Worm (Caenorhabditis elegans) whole organism, L1 larva: ENCODE results near the gene arl-3.

Experiments used
- C16A3.4 ChIP-seq: fragments of 150-350 bp; optimal IDR thresholded peaks from 2 replicates; lab custom pipeline; 2014; ENCODE audit warnings: missing biosample characterization, missing genetic modification characterization
- C34B4.2 ChIP-seq: sonication (generic microtip); optimal IDR thresholded peaks from 2 replicates; lab custom pipeline; 2017; ENCODE audit warnings: mild to moderate bottlenecking, missing genetic modification characterization, missing compliant biosample characterization
- F16B12.6 ChIP-seq: fragments of 150-350 bp; optimal IDR thresholded peaks from 2 replicates; lab custom pipeline; 2014; ENCODE audit warnings: missing biosample characterization, missing genetic modification characterization
- Y116A8C.19 ChIP-seq: sonication (generic microtip); optimal IDR thresholded peaks from 2 replicates; lab custom pipeline; 2016; ENCODE audit warnings: missing compliant biosample characterization, missing genetic modification characterization, borderline replicate concordance
- aha-1 ChIP-seq: fragments of 150-350 bp; optimal IDR thresholded peaks from 2 replicates; lab custom pipeline; 2014; ENCODE audit warnings: missing biosample characterization, missing genetic modification characterization
- ama-1 ChIP-seq: fragments of 150-350 bp; optimal IDR thresholded peaks from 2 replicates; lab custom pipeline; 2014
- blmp-1 ChIP-seq: fragments of 150-350 bp; optimal IDR thresholded peaks from 2 replicates; lab custom pipeline; 2014; ENCODE audit warnings: missing biosample characterization, missing genetic modification characterization
- dpl-1 ChIP-seq, 3 experiments: fragments of 150-350 bp in 2 of 3; sonication (generic microtip) in 1 of 3; optimal IDR thresholded peaks; 2 replicates each; lab custom pipeline; 2014 to 2017; ENCODE audit warnings: missing biosample characterization in 3 of 3, missing genetic modification characterization in 3 of 3, missing genetic modification reagents in 3 of 3
- dsc-1 ChIP-seq: sonication (generic microtip); optimal IDR thresholded peaks from 2 replicates; lab custom pipeline; 2016; ENCODE audit warnings: mild to moderate bottlenecking, missing genetic modification characterization, missing compliant biosample characterization
- efl-1 ChIP-seq, 4 experiments: fragments of 150-350 bp; optimal IDR thresholded peaks in 3 of 4; peaks in 1 of 4; 1 replicate in 1 of 4; 2 replicates in 3 of 4; lab custom pipeline; 2014; ENCODE audit warnings: missing biosample characterization in 2 of 4, missing genetic modification characterization in 2 of 4, missing genetic modification reagents in 2 of 4
- egl-13 ChIP-seq: sonication (generic microtip); optimal IDR thresholded peaks from 2 replicates; lab custom pipeline; 2016; ENCODE audit warnings: missing genotype, missing genetic modification reagents, missing genetic modification characterization, missing compliant biosample characterization
- fkh-10 ChIP-seq: sonication (generic microtip); optimal IDR thresholded peaks from 2 replicates; lab custom pipeline; 2017; ENCODE audit warnings: missing biosample characterization, missing genetic modification reagents, missing genetic modification characterization
- fos-1 ChIP-seq: fragments of 150-350 bp; optimal IDR thresholded peaks from 2 replicates; lab custom pipeline; 2014; ENCODE audit warnings: missing biosample characterization, missing genetic modification characterization
- hlh-4 ChIP-seq: sonication (generic microtip); optimal IDR thresholded peaks from 2 replicates; lab custom pipeline; 2016; ENCODE audit warnings: mild to moderate bottlenecking, missing genetic modification characterization, missing compliant biosample characterization
- irx-1 ChIP-seq: sonication (generic microtip); optimal IDR thresholded peaks from 2 replicates; lab custom pipeline; 2016; ENCODE audit warnings: missing genetic modification characterization, missing compliant biosample characterization
- isw-1 ChIP-seq: fragments of 200-800 bp; sonication (Bioruptor generic); IDR thresholded peaks from 2 replicates; pipeline ENCODE4 v1.3.6; 2022; ENCODE audit warnings: missing genetic modification characterization, missing compliant biosample characterization
- lin-14 ChIP-seq: fragments of 200-800 bp; sonication (Bioruptor generic); optimal IDR thresholded peaks from 2 replicates; lab custom pipeline; 2018; ENCODE audit warnings: mild to moderate bottlenecking, missing genetic modification characterization, moderate library complexity, missing compliant biosample characterization
- lin-15B ChIP-seq: fragments of 150-350 bp; sonication (generic microtip); optimal IDR thresholded peaks from 3 replicates; lab custom pipeline; 2014; ENCODE audit warnings: missing biosample characterization, missing genetic modification characterization
- lin-35 ChIP-seq, 2 experiments: fragments of 150-350 bp; optimal IDR thresholded peaks; 2 replicates each; lab custom pipeline; 2014; ENCODE audit warnings: missing biosample characterization in 2 of 2, missing genetic modification characterization in 2 of 2, missing genetic modification reagents in 2 of 2
- lir-3 ChIP-seq: sonication (generic microtip); optimal IDR thresholded peaks from 2 replicates; lab custom pipeline; 2016; ENCODE audit warnings: mild to moderate bottlenecking, missing genetic modification characterization, moderate library complexity, missing compliant biosample characterization; ENCODE audit not compliant: poor library complexity
- lsy-2 ChIP-seq, 2 experiments: fragments of 150-350 bp; optimal IDR thresholded peaks; 2 replicates each; lab custom pipeline; 2014; ENCODE audit warnings: missing biosample characterization in 2 of 2, missing genetic modification characterization in 2 of 2
- mab-9 ChIP-seq: fragments of 200-800 bp; sonication (Bioruptor generic); IDR thresholded peaks from 2 replicates; pipeline ENCODE4 v1.3.6; 2022; ENCODE audit warnings: missing genetic modification reagents, missing genetic modification characterization, missing compliant biosample characterization
- nhr-19 ChIP-seq: fragments of 200-800 bp; sonication (Bioruptor generic); conservative IDR thresholded peaks from 2 replicates; pipeline ENCODE4 v1.3.6; 2022; ENCODE audit warnings: missing genetic modification characterization, missing compliant biosample characterization
- nhr-20 ChIP-seq: sonication (generic microtip); optimal IDR thresholded peaks from 2 replicates; lab custom pipeline; 2016; ENCODE audit warnings: mild to moderate bottlenecking, missing genetic modification characterization, missing compliant biosample characterization
- nhr-47 ChIP-seq: sonication (generic microtip); optimal IDR thresholded peaks from 2 replicates; lab custom pipeline; 2016; ENCODE audit warnings: mild to moderate bottlenecking, missing genetic modification characterization, moderate library complexity, missing compliant biosample characterization
- nhr-71 ChIP-seq: sonication (generic microtip); optimal IDR thresholded peaks from 2 replicates; lab custom pipeline; 2016; ENCODE audit warnings: mild to moderate bottlenecking, missing genetic modification characterization, moderate library complexity, missing compliant biosample characterization
- nhr-76 ChIP-seq: sonication (generic microtip); optimal IDR thresholded peaks from 2 replicates; lab custom pipeline; 2017; ENCODE audit warnings: missing biosample characterization, missing genetic modification characterization
- nhr-85 ChIP-seq: sonication (generic microtip); peaks from one replicate; lab custom pipeline; 2016; ENCODE audit warnings: missing genetic modification characterization, inconsistent platforms, missing compliant biosample characterization
- nhr-90 ChIP-seq: sonication (generic microtip); optimal IDR thresholded peaks from 2 replicates; lab custom pipeline; 2016; ENCODE audit warnings: mild to moderate bottlenecking, missing genetic modification characterization, missing compliant biosample characterization; ENCODE audit not compliant: poor library complexity
- rnt-1 ChIP-seq: sonication (generic microtip); optimal IDR thresholded peaks from 2 replicates; lab custom pipeline; 2016; ENCODE audit warnings: mild to moderate bottlenecking, missing genetic modification characterization, moderate library complexity, missing compliant biosample characterization
- skn-1 ChIP-seq: fragments of 150-350 bp; optimal IDR thresholded peaks from 2 replicates; lab custom pipeline; 2014; ENCODE audit warnings: missing biosample characterization, missing genetic modification characterization
- snpc-4 ChIP-seq: fragments of 150-350 bp; optimal IDR thresholded peaks from 2 replicates; lab custom pipeline; 2014; ENCODE audit warnings: missing biosample characterization, missing genetic modification characterization
- snu-23 ChIP-seq: sonication (generic microtip); optimal IDR thresholded peaks from 2 replicates; lab custom pipeline; 2016; ENCODE audit warnings: missing genetic modification characterization, missing compliant biosample characterization
- sptf-1 ChIP-seq: fragments of 150-350 bp; optimal IDR thresholded peaks from 2 replicates; lab custom pipeline; 2014; ENCODE audit warnings: missing biosample characterization, missing genetic modification characterization
- swsn-7 ChIP-seq: sonication (generic microtip); optimal IDR thresholded peaks from 2 replicates; lab custom pipeline; 2016; ENCODE audit warnings: missing genetic modification characterization, missing compliant biosample characterization
- tbx-2 ChIP-seq: sonication (generic microtip); optimal IDR thresholded peaks from 2 replicates; lab custom pipeline; 2016; ENCODE audit warnings: missing genetic modification characterization, missing compliant biosample characterization
- unc-86 ChIP-seq: sonication (generic microtip); optimal IDR thresholded peaks from 2 replicates; lab custom pipeline; 2016; ENCODE audit warnings: missing genetic modification characterization, missing compliant biosample characterization
- vab-15 ChIP-seq: sonication (generic microtip); optimal IDR thresholded peaks from 2 replicates; lab custom pipeline; 2017; ENCODE audit warnings: missing genotype, mild to moderate bottlenecking, missing genetic modification characterization, missing compliant biosample characterization
- xbp-1 ChIP-seq: sonication (generic microtip); optimal IDR thresholded peaks from 2 replicates; lab custom pipeline; 2016; ENCODE audit warnings: missing genetic modification characterization, missing compliant biosample characterization
- zip-4 ChIP-seq: fragments of 200-800 bp; sonication (Bioruptor generic); optimal IDR thresholded peaks from 2 replicates; lab custom pipeline; 2018; ENCODE audit warnings: mild to moderate bottlenecking, missing genetic modification characterization, moderate library complexity, missing compliant biosample characterization
- ztf-11 ChIP-seq, 2 experiments: sonication (generic microtip); optimal IDR thresholded peaks; 2 replicates each; lab custom pipeline; 2016 to 2017; ENCODE audit warnings: missing genetic modification characterization in 2 of 2, missing biosample characterization in 1 of 2, missing compliant biosample characterization in 1 of 2

The arl-3 gene

DNA sequence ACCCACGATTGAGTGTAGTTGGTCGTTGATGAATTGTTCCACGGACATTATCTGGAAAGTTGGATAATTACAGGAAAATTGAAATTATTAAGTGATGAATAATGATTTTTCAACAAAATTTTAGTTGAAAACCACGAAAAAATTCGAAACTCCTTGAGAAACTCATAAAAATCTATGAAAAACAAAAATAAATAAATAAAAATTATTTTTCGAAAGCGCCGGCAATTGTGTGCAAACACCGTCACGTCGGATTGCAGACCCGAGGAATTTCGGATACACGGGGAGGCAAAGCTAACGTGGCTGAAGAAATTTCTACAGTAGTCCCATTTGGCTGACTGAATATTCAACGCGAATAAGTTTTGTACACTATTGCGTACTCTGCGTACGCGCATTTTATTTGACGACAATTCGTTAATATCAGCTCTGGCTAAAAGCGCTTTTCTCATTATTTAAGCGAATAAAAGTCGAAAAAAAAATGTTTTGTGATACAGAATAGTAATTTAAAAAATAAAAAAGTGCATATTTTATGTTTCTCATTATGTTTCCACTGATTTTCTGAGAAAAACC, 44.6 kb upstream of the arl-3 start, which contains the start of gene mog-4 (continued):
- peak; percentile 93 for TF ChIP-seq F16B12.6 (tag; lab: Kevin White, UChicago)
- TF ChIP-seq irx-1, result peak; percentile 95
- peak; percentile 100 for TF ChIP-seq nhr-19 (GFP tag; lab: Robert Waterston, UW)
- TF ChIP-seq C16A3.4 (tag; lab: Kevin White, UChicago), result peak; percentile 82
- peak; percentile 100 for TF ChIP-seq mab-9 (GFP tag; lab: Robert Waterston, UW)
- peak; percentile 96 for TF ChIP-seq xbp-1 (tag; lab: Kevin White, UChicago)
- peak; percentile 67 for TF ChIP-seq hlh-4
- TF ChIP-seq aha-1 (tag; lab: Kevin White, UChicago), result peak; percentile 6
- peak; percentile 59 for TF ChIP-seq Y116A8C.19 (tag; lab: Kevin White, UChicago)
- peak; percentile 98 for TF ChIP-seq nhr-90 (tag; lab: Kevin White, UChicago)
- peak; percentile 98 for TF ChIP-seq dsc-1 (tag; lab: Kevin White, UChicago)
- peak; percentile 100 for TF ChIP-seq isw-1 (GFP tag; lab: Robert Waterston, UW)
- peak; percentile 73 for TF ChIP-seq lin-15B (tag; lab: Kevin White, UChicago)
- TF ChIP-seq blmp-1 (tag; lab: Kevin White, UChicago), result peak; percentile 49
- TF ChIP-seq lin-35 (GFP tag; optimal IDR thresholded peaks at IDR 0.05; lab: Kevin White, UChicago), result peak; percentile 69 to 86
- TF ChIP-seq nhr-20, result peak; percentile 97
- TF ChIP-seq vab-15, result peak; percentile 91
- peak; percentile 77 for TF ChIP-seq snpc-4 (tag; lab: Kevin White, UChicago)
- peak; percentile 98 for TF ChIP-seq lsy-2 (tag; optimal IDR thresholded peaks at IDR 0.05; lab: Kevin White, UChicago)
- TF ChIP-seq, all 84 proteins: peak for 67; not testable (repeated sequence) for 17

DNA sequence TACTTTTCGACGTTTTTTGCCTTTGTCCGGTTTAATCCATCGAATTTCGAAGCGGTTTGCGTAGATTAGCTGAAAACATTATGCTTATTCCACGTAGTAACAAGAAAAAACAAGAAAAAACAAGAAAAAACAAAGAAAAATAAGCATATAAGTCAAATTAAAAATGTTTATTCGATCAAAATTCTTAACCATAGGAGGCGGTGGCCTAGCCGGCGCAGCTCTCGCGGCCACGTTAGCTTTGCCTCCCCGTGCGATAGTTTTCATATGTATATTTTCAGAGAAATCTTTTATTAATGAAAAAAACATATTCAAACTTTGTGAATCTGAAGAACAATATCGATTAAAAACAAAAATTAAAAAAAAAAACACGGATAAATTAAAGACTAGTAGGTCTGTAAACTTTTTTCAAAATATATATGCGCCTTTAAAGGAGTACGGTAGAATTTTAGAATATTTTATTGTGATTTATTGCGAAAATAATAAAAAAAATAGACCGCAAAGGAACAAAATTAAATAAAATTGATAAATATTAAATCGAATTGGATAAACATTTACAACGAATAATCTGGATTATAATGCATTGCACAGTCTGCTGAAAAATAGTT, 42.4 kb upstream of the arl-3 start:
- TF ChIP-seq ztf-11 (tag; optimal IDR thresholded peaks at IDR 0.05; lab: Kevin White, UChicago), result peak in 1 of 2 experiments; percentile 14
- TF ChIP-seq lin-14 (GFP tag; lab: Kevin White, UChicago), result peak; percentile 21
- peak; percentile 44 for TF ChIP-seq nhr-85 (tag; lab: Kevin White, UChicago)
- TF ChIP-seq isw-1 (GFP tag; lab: Robert Waterston, UW), result peak; percentile 21; the same call in 1 of the 2 replicates
- TF ChIP-seq lin-35 (GFP tag; optimal IDR thresholded peaks at IDR 0.05; lab: Kevin White, UChicago), result peak in 1 of 2 experiments; percentile 31
- peak in 1 of 3 experiments; percentile 38 for TF ChIP-seq dpl-1 (GFP tag; optimal IDR thresholded peaks at IDR 0.05; lab: Kevin White, UChicago)
- TF ChIP-seq snu-23 (GFP tag; lab: Kevin White, UChicago), result peak; percentile 8
- peak; percentile 78 to 95 for TF ChIP-seq lsy-2 (tag; optimal IDR thresholded peaks at IDR 0.05; lab: Kevin White, UChicago)
- peak; percentile 47 for TF ChIP-seq lir-3
- TF ChIP-seq C16A3.4 (tag; lab: Kevin White, UChicago), result peak; percentile 6
- TF ChIP-seq efl-1 (optimal IDR thresholded peaks at IDR 0.05; lab: Kevin White, UChicago), result peak; percentile 31 to 45
- peak in 1 of 2 experiments; percentile 91 for TF ChIP-seq efl-1 (GFP tag; optimal IDR thresholded peaks at IDR 0.05 in 1 of 2; lab: Kevin White, UChicago)
- TF ChIP-seq nhr-90 (tag; lab: Kevin White, UChicago), result peak; percentile 6
- TF ChIP-seq F16B12.6 (tag; lab: Kevin White, UChicago), result peak; percentile 57
- TF ChIP-seq nhr-47 (tag; lab: Kevin White, UChicago), result peak; percentile 34
- peak; percentile 26 for TF ChIP-seq rnt-1 (tag; lab: Kevin White, UChicago)
- TF ChIP-seq nhr-71 (tag; lab: Kevin White, UChicago), result peak; percentile 43
- TF ChIP-seq, all 84 proteins: peak for 16; not testable (repeated sequence) for 68

DNA sequence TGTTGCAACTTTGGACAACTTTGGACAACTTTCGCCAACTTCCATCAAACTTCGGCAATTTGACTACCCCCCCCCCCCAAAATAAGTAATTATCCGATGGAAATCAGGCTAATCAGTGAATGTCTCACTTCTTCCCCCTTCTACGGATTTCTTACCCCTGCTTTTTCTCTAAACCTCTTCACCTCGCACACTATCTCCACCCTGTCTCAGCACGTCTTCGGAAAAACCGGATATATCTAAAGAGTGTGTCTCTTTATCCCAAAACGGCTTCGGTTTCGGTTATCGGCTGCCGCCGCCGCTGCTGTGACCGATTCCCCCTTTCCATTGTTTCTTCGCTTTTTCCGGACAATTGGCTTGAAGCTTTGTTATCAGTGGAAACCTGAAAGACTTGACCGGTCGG, 38.5 kb upstream of the arl-3 start:
- TF ChIP-seq C34B4.2, result no peak
- peak; percentile 66 for TF ChIP-seq blmp-1 (tag; lab: Kevin White, UChicago)

DNA sequence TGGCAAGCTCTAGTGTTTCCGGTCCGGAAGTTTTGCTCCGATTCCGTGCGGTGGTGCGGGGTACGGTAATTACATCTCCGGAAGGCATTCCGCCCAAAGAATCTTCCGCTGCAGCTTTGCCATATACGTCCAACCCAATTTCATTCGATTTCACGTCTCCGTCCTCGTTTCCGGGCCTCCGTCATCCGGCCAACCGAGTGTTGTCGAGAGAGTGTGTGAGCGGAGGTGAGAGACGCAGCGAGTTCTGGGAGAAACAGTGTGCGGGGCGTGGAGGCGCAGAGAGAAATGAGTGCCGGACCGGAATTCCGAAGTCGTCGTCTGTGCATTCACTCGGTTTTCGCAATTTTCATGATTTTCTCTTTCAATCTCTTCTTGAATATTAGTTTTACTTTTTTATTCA, 37.0 kb upstream of the arl-3 start:
- TF ChIP-seq lsy-2 (tag; optimal IDR thresholded peaks at IDR 0.05; lab: Kevin White, UChicago) (peak; percentile 11 to 33), irx-1 (peak; percentile 53), blmp-1 (tag; lab: Kevin White, UChicago) (peak; percentile 40), unc-86 (tag; lab: Kevin White, UChicago) (peak; percentile 11), fkh-10 (peak; percentile 68), tbx-2 (tag; lab: Kevin White, UChicago) (peak; percentile 50), zip-4 (GFP tag; lab: Kevin White, UChicago) (no peak), lin-14 (GFP tag; lab: Kevin White, UChicago) (peak; percentile 83), nhr-76 (no peak), sptf-1 (tag; lab: Kevin White, UChicago) (no peak), nhr-47 (tag; lab: Kevin White, UChicago) (peak; percentile 36), fos-1 (tag; lab: Kevin White, UChicago) (no peak), swsn-7 (tag; lab: Kevin White, UChicago) (peak; percentile 22), nhr-71 (tag; lab: Kevin White, UChicago) (peak; percentile 48), isw-1 (GFP tag; lab: Robert Waterston, UW) (peak; percentile 20), nhr-85 (tag; lab: Kevin White, UChicago) (peak; percentile 48), mab-9 (GFP tag; lab: Robert Waterston, UW) (no peak), ama-1 (lab: Kevin White, UChicago) (no peak), egl-13 (tag; lab: Kevin White, UChicago) (peak; percentile 41), efl-1 (optimal IDR thresholded peaks at IDR 0.05; lab: Kevin White, UChicago) (peak; percentile 32 to 70), efl-1 (GFP tag; optimal IDR thresholded peaks at IDR 0.05 in 1 of 2; lab: Kevin White, UChicago) (peak; percentile 9 to 66), skn-1 (peak; percentile 3)
